Worm (Caenorhabditis elegans) whole organism, L1 larva: Measurements from ENCODE around the gene str-113.
A peak's percentile ranks its signal among the peaks of the same experiment; 100 is the strongest.

Experiments used
- F16B12.6 ChIP-seq: fragments of 150-350 bp; optimal IDR thresholded peaks from 2 replicates; lab custom pipeline; 2014; ENCODE audit warnings: missing biosample characterization, missing genetic modification characterization
- aha-1 ChIP-seq: fragments of 150-350 bp; optimal IDR thresholded peaks from 2 replicates; lab custom pipeline; 2014; ENCODE audit warnings: missing biosample characterization, missing genetic modification characterization
- alr-1 ChIP-seq: fragments of 200-800 bp; sonication (Bioruptor generic); optimal IDR thresholded peaks from 2 replicates; lab custom pipeline; 2018; ENCODE audit warnings: borderline replicate concordance, mild to moderate bottlenecking, missing genetic modification characterization, missing compliant biosample characterization
- blmp-1 ChIP-seq: fragments of 150-350 bp; optimal IDR thresholded peaks from 2 replicates; lab custom pipeline; 2014; ENCODE audit warnings: missing biosample characterization, missing genetic modification characterization
- ceh-82 ChIP-seq, 3 experiments: fragments of 150-350 bp in 1 of 3; sonication (generic microtip) in 2 of 3; optimal IDR thresholded peaks; 2 replicates each; lab custom pipeline; 2014 to 2017; ENCODE audit warnings: missing biosample characterization in 3 of 3, missing genetic modification characterization in 3 of 3
- dpl-1 ChIP-seq, 3 experiments: fragments of 150-350 bp in 2 of 3; sonication (generic microtip) in 1 of 3; optimal IDR thresholded peaks; 2 replicates each; lab custom pipeline; 2014 to 2017; ENCODE audit warnings: missing biosample characterization in 3 of 3, missing genetic modification characterization in 3 of 3, missing genetic modification reagents in 3 of 3
- dsc-1 ChIP-seq: sonication (generic microtip); optimal IDR thresholded peaks from 2 replicates; lab custom pipeline; 2016; ENCODE audit warnings: mild to moderate bottlenecking, missing genetic modification characterization, missing compliant biosample characterization
- efl-1 ChIP-seq, 4 experiments: fragments of 150-350 bp; optimal IDR thresholded peaks in 3 of 4; peaks in 1 of 4; 1 replicate in 1 of 4; 2 replicates in 3 of 4; lab custom pipeline; 2014; ENCODE audit warnings: missing biosample characterization in 2 of 4, missing genetic modification characterization in 2 of 4, missing genetic modification reagents in 2 of 4
- efl-3 ChIP-seq: fragments of 200-800 bp; sonication (Bioruptor generic); optimal IDR thresholded peaks from 2 replicates; lab custom pipeline; 2018; ENCODE audit warnings: mild to moderate bottlenecking, missing genetic modification characterization, missing compliant biosample characterization
- egl-13 ChIP-seq: sonication (generic microtip); optimal IDR thresholded peaks from 2 replicates; lab custom pipeline; 2016; ENCODE audit warnings: missing genotype, missing genetic modification reagents, missing genetic modification characterization, missing compliant biosample characterization
- elt-2 ChIP-seq: sonication (generic microtip); optimal IDR thresholded peaks from 2 replicates; lab custom pipeline; 2016; ENCODE audit warnings: missing genetic modification characterization, mild to moderate bottlenecking, inconsistent platforms, missing compliant biosample characterization, missing genetic modification reagents
- ets-5 ChIP-seq: fragments of 200-800 bp; sonication (Bioruptor generic); IDR thresholded peaks from 2 replicates; pipeline ENCODE4 v1.3.6; 2022; ENCODE audit warnings: missing genetic modification characterization, missing compliant biosample characterization
- fkh-10 ChIP-seq: sonication (generic microtip); optimal IDR thresholded peaks from 2 replicates; lab custom pipeline; 2017; ENCODE audit warnings: missing biosample characterization, missing genetic modification reagents, missing genetic modification characterization
- fkh-4 ChIP-seq: sonication (generic microtip); optimal IDR thresholded peaks from 2 replicates; lab custom pipeline; 2016; ENCODE audit warnings: missing compliant biosample characterization, missing genetic modification characterization, borderline replicate concordance
- fkh-8 ChIP-seq: sonication (generic microtip); optimal IDR thresholded peaks from 2 replicates; lab custom pipeline; 2016; ENCODE audit warnings: mild to moderate bottlenecking, missing genetic modification characterization, missing compliant biosample characterization
- grh-1 ChIP-seq: fragments of 200-800 bp; sonication (Bioruptor generic); IDR thresholded peaks from 2 replicates; pipeline ENCODE4 v1.3.6; 2022; ENCODE audit warnings: missing genetic modification reagents, missing genetic modification characterization, missing compliant biosample characterization
- hpl-2 ChIP-seq: fragments of 150-350 bp; optimal IDR thresholded peaks from 2 replicates; lab custom pipeline; 2014; ENCODE audit warnings: missing biosample characterization, missing genetic modification reagents, missing genetic modification characterization
- irx-1 ChIP-seq: sonication (generic microtip); optimal IDR thresholded peaks from 2 replicates; lab custom pipeline; 2016; ENCODE audit warnings: missing genetic modification characterization, missing compliant biosample characterization
- isw-1 ChIP-seq: fragments of 200-800 bp; sonication (Bioruptor generic); IDR thresholded peaks from 2 replicates; pipeline ENCODE4 v1.3.6; 2022; ENCODE audit warnings: missing genetic modification characterization, missing compliant biosample characterization
- lin-14 ChIP-seq: fragments of 200-800 bp; sonication (Bioruptor generic); optimal IDR thresholded peaks from 2 replicates; lab custom pipeline; 2018; ENCODE audit warnings: mild to moderate bottlenecking, missing genetic modification characterization, moderate library complexity, missing compliant biosample characterization
- lin-35 ChIP-seq, 2 experiments: fragments of 150-350 bp; optimal IDR thresholded peaks; 2 replicates each; lab custom pipeline; 2014; ENCODE audit warnings: missing biosample characterization in 2 of 2, missing genetic modification characterization in 2 of 2, missing genetic modification reagents in 2 of 2
- lsy-2 ChIP-seq, 2 experiments: fragments of 150-350 bp; optimal IDR thresholded peaks; 2 replicates each; lab custom pipeline; 2014; ENCODE audit warnings: missing biosample characterization in 2 of 2, missing genetic modification characterization in 2 of 2
- mdl-1 ChIP-seq, 2 experiments: fragments of 150-350 bp; optimal IDR thresholded peaks; 2 replicates each; lab custom pipeline; 2014 to 2017; ENCODE audit warnings: missing biosample characterization in 2 of 2, missing genetic modification characterization in 2 of 2, inconsistent platforms in 1 of 2
- mep-1 ChIP-seq: fragments of 150-350 bp; optimal IDR thresholded peaks from 2 replicates; lab custom pipeline; 2014; ENCODE audit warnings: missing biosample characterization, missing genetic modification characterization
- nhr-11 ChIP-seq: fragments of 150-350 bp; optimal IDR thresholded peaks from 2 replicates; lab custom pipeline; 2014; ENCODE audit warnings: missing biosample characterization, missing genetic modification characterization
- nhr-12 ChIP-seq: sonication (generic microtip); optimal IDR thresholded peaks from 2 replicates; lab custom pipeline; 2017; ENCODE audit warnings: missing biosample characterization, missing genetic modification characterization
- nhr-28 ChIP-seq: fragments of 150-350 bp; optimal IDR thresholded peaks from 2 replicates; lab custom pipeline; 2014; ENCODE audit warnings: missing biosample characterization, missing genetic modification characterization
- nhr-47 ChIP-seq: sonication (generic microtip); optimal IDR thresholded peaks from 2 replicates; lab custom pipeline; 2016; ENCODE audit warnings: mild to moderate bottlenecking, missing genetic modification characterization, moderate library complexity, missing compliant biosample characterization
- nhr-71 ChIP-seq: sonication (generic microtip); optimal IDR thresholded peaks from 2 replicates; lab custom pipeline; 2016; ENCODE audit warnings: mild to moderate bottlenecking, missing genetic modification characterization, moderate library complexity, missing compliant biosample characterization
- nhr-77 ChIP-seq: fragments of 150-350 bp; optimal IDR thresholded peaks from 2 replicates; lab custom pipeline; 2014; ENCODE audit warnings: missing biosample characterization, missing genetic modification characterization
- nhr-84 ChIP-seq: sonication (generic microtip); optimal IDR thresholded peaks from 2 replicates; lab custom pipeline; 2017; ENCODE audit warnings: missing biosample characterization, missing genetic modification characterization
- nhr-85 ChIP-seq: sonication (generic microtip); peaks from one replicate; lab custom pipeline; 2016; ENCODE audit warnings: missing genetic modification characterization, inconsistent platforms, missing compliant biosample characterization
- pax-3 ChIP-seq: fragments of 200-800 bp; sonication (Bioruptor generic); optimal IDR thresholded peaks from 2 replicates; lab custom pipeline; 2018; ENCODE audit warnings: mild to moderate bottlenecking, missing genetic modification characterization, moderate library complexity, missing compliant biosample characterization
- pqm-1 ChIP-seq: sonication (generic microtip); optimal IDR thresholded peaks from 3 replicates; lab custom pipeline; 2017; ENCODE audit warnings: missing biosample characterization, missing genetic modification characterization
- rnt-1 ChIP-seq: sonication (generic microtip); optimal IDR thresholded peaks from 2 replicates; lab custom pipeline; 2016; ENCODE audit warnings: mild to moderate bottlenecking, missing genetic modification characterization, moderate library complexity, missing compliant biosample characterization
- skn-1 ChIP-seq: fragments of 150-350 bp; optimal IDR thresholded peaks from 2 replicates; lab custom pipeline; 2014; ENCODE audit warnings: missing biosample characterization, missing genetic modification characterization
- snpc-4 ChIP-seq: fragments of 150-350 bp; optimal IDR thresholded peaks from 2 replicates; lab custom pipeline; 2014; ENCODE audit warnings: missing biosample characterization, missing genetic modification characterization
- snu-23 ChIP-seq: sonication (generic microtip); optimal IDR thresholded peaks from 2 replicates; lab custom pipeline; 2016; ENCODE audit warnings: missing genetic modification characterization, missing compliant biosample characterization
- swsn-7 ChIP-seq: sonication (generic microtip); optimal IDR thresholded peaks from 2 replicates; lab custom pipeline; 2016; ENCODE audit warnings: missing genetic modification characterization, missing compliant biosample characterization
- tbx-2 ChIP-seq: sonication (generic microtip); optimal IDR thresholded peaks from 2 replicates; lab custom pipeline; 2016; ENCODE audit warnings: missing genetic modification characterization, missing compliant biosample characterization
- unc-98 ChIP-seq: fragments of 200-800 bp; sonication (Bioruptor generic); IDR thresholded peaks from 2 replicates; pipeline ENCODE4 v1.3.6; 2022; ENCODE audit warnings: missing genetic modification characterization, missing compliant biosample characterization
- vab-15 ChIP-seq: sonication (generic microtip); optimal IDR thresholded peaks from 2 replicates; lab custom pipeline; 2017; ENCODE audit warnings: missing genotype, mild to moderate bottlenecking, missing genetic modification characterization, missing compliant biosample characterization
- xbp-1 ChIP-seq: sonication (generic microtip); optimal IDR thresholded peaks from 2 replicates; lab custom pipeline; 2016; ENCODE audit warnings: missing genetic modification characterization, missing compliant biosample characterization
- zag-1 ChIP-seq: fragments of 150-350 bp; optimal IDR thresholded peaks from 2 replicates; lab custom pipeline; 2014; ENCODE audit warnings: missing biosample characterization, missing genetic modification characterization
- ztf-11 ChIP-seq, 2 experiments: sonication (generic microtip); optimal IDR thresholded peaks; 2 replicates each; lab custom pipeline; 2016 to 2017; ENCODE audit warnings: missing genetic modification characterization in 2 of 2, missing biosample characterization in 1 of 2, missing compliant biosample characterization in 1 of 2

Gene str-113

DNA sequence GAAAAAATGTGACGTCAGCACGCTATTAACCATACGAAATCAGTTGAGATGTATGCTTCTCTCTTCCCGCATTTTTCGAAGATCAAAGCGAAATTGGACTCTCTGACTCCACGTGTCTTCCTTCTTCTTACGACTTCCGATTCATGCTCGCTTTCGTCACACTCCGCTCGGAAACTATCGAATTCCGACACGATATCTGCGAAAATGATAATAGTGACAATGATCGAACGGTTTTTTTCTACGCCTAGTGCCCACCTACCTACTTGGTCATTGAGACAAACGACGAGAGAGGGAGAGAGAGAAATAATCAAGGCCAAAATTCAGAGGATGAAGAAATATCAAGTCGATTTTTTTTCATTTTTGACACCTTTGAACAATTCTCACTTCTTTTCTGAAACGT, 26.9 kb upstream of the str-113 start:
- TF ChIP-seq nhr-85 (tag; lab: Kevin White, UChicago) = peak; percentile 65
- TF ChIP-seq mep-1 (tag; lab: Kevin White, UChicago) = peak; percentile 12
- TF ChIP-seq skn-1 (tag; lab: Kevin White, UChicago) = no peak
- no peak for TF ChIP-seq pqm-1
- TF ChIP-seq fkh-4 = no peak
- no peak for TF ChIP-seq ztf-11 (tag; optimal IDR thresholded peaks at IDR 0.05; lab: Kevin White, UChicago)
- no peak for TF ChIP-seq ets-5 (GFP tag; lab: Robert Waterston, UW)
- peak; percentile 72 for TF ChIP-seq blmp-1
- no peak for TF ChIP-seq egl-13 (tag; lab: Kevin White, UChicago)

DNA sequence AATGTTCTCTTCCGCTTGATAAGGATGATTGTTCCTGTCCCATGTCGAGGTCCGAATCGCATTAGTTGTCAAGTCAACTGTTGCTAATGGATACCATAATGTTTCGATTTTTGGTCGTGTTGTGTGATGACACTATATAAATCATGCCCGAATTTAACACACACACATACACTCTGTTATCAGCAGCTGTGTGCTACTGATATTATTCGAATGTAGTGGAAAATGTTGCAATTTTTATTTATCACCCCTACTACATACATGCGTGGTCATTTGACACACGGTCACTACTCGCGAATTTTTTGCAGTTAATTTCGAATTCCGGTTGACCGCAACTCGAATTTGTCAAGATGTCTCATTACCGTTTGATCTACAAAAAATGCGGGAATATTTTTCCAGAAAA, 25.8 kb upstream of the str-113 start:
- TF ChIP-seq elt-2 = peak; percentile 37
- TF ChIP-seq fkh-8 (tag; lab: Kevin White, UChicago) = no peak
- TF ChIP-seq efl-3 = no peak

DNA sequence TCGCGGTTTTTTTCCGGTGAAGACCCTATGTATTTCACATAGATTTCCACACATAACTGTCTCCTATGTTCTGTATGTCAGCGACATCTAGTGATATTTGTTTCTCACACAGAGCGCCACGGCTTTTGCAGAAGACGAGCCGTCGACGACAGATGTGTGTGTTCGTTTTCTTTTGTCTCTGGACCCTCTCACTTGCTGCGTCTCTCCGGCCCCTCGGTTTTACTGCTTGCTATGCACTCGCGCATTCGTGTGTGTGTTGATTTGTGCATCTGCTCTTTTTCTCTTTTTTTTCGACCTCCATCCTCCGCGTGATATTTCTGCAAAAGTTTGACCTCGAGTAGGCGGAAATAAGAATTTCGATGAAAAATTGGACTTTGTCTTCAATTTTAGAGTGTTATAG, 21.9 kb upstream of the str-113 start:
- TF ChIP-seq nhr-84 (tag; lab: Kevin White, UChicago) (no peak), nhr-71 (peak; percentile 45), vab-15 (tag; lab: Kevin White, UChicago) (no peak), isw-1 (no peak), lin-35 (GFP tag; optimal IDR thresholded peaks at IDR 0.05; lab: Kevin White, UChicago) (peak in 1 of 2 experiments; percentile 21), rnt-1 (tag; lab: Kevin White, UChicago) (peak; percentile 24), lin-14 (GFP tag; lab: Kevin White, UChicago) (peak; percentile 87), nhr-28 (no peak), swsn-7 (no peak), snpc-4 (tag; lab: Kevin White, UChicago) (no peak), fkh-10 (peak; percentile 13), nhr-85 (tag; lab: Kevin White, UChicago) (no peak), pqm-1 (no peak), unc-98 (GFP tag; lab: Robert Waterston, UW) (no peak), dsc-1 (tag; lab: Kevin White, UChicago) (no peak), nhr-12 (tag; lab: Kevin White, UChicago) (no peak), hpl-2 (GFP tag; lab: Kevin White, UChicago) (no peak), irx-1 (peak; percentile 18), efl-1 (optimal IDR thresholded peaks at IDR 0.05; lab: Kevin White, UChicago) (peak; percentile 7 to 23), efl-1 (GFP tag; optimal IDR thresholded peaks at IDR 0.05 in 1 of 2; lab: Kevin White, UChicago) (peak; percentile 8 to 10), mdl-1 (tag; optimal IDR thresholded peaks at IDR 0.05; lab: Kevin White, UChicago) (peak in 1 of 2 experiments; percentile 12), mep-1 (tag; lab: Kevin White, UChicago) (peak; percentile 48), ceh-82 (tag; optimal IDR thresholded peaks at IDR 0.05; lab: Kevin White, UChicago) (peak in 2 of 3 experiments; percentile 4 to 19), dpl-1 (GFP tag; optimal IDR thresholded peaks at IDR 0.05; lab: Kevin White, UChicago) (peak in 1 of 3 experiments; percentile 11), xbp-1 (tag; lab: Kevin White, UChicago) (no peak), alr-1 (no peak), F16B12.6 (no peak), fkh-8 (tag; lab: Kevin White, UChicago) (peak; percentile 3), tbx-2 (no peak), lsy-2 (tag; optimal IDR thresholded peaks at IDR 0.05; lab: Kevin White, UChicago) (peak; percentile 10 to 37), grh-1 (no peak), nhr-11 (tag; lab: Kevin White, UChicago) (no peak), aha-1 (tag; lab: Kevin White, UChicago) (no peak), nhr-77 (tag; lab: Kevin White, UChicago) (no peak), snu-23 (no peak), pax-3 (no peak), fkh-4 (no peak), zag-1 (no peak), nhr-47 (peak; percentile 30)
